Fruit fly (Drosophila melanogaster) S2 (cell line): Measurements from ENCODE around the gene Sap130.

Experiments
- CG8478 ChIP-seq: fragments of >200 bp; optimal IDR thresholded peaks from 2 replicates; lab custom pipeline; 2018
- CTCF ChIP-seq, 2 experiments: fragments of >200 bp; optimal IDR thresholded peaks; 2 replicates each; lab custom pipeline; 2018

DNA sequence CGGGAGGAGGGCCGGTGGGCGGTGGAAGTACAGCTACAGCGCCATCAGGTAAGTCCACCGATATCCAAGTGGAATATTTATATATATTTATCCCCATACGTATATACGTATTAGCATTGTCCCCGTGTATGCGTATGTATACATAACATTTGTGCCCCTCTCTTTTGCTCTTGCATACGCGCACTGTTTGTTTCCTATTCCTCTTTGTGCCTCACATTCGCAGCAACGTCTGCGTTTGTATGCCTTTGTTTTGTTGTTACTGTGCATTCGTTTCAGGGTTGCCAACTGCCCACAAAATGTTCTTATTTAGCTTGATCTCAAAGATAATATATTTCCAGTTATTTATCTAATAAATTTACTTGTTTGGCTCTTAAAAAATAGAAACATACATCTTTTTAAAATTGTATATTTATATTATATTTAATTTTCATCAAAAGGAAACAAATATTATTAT, 615 bp downstream of the Sap130 start:
- TF ChIP-seq CG8478 (lab: Kevin White, UChicago) (no peak), CTCF (optimal IDR thresholded peaks at IDR 0.05; lab: Kevin White, UChicago) (no peak)
